Worm (Caenorhabditis elegans): ENCODE data around the gene dro-1.

Gene dro-1

DNA sequence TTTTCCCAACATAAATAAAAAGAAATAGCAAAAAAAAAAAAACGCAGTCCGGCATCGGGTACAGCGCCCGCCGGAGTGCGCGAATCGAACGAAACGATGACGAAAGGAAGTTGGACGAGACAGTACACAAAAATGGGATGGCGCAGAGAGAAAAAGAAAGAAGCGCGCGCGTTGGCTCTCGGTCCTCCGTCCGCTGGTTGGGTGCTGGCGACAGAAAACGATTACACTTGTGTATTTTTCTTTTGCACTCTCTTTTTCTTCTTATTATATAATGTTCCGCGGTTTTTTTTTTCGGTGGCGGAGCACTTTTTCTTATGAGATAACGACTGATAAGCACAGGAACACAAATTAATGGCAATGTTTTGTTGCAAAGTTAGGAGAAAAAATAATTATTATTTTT, 34.8 kb downstream of the dro-1 start (continued):
- TF ChIP-seq lin-13 (GFP tag; optimal IDR thresholded peaks at IDR 0.05) (no peak), ceh-20 (GFP tag; IDR thresholded peaks at IDR 0.05) (no peak), spr-3 (GFP tag; optimal IDR thresholded peaks at IDR 0.05) (no peak), pha-4 (GFP tag; IDR thresholded peaks at IDR 0.05) (peak; percentile 36; the same call in 1 of the 2 replicates), pha-4 (tag; optimal IDR thresholded peaks at IDR 0.05) (no peak), T26A8.4 (GFP tag; IDR thresholded peaks at IDR 0.05) (no peak)

ce11 chrIII:13378242-13378641, 35.8 kb downstream of the dro-1 start, which contains the start of gene T03F6.10:
T03F6.10 (minus strand) TSS chrIII:13378342.
- peak; percentile 44 for TF ChIP-seq aha-1 (tag)
- no peak for TF ChIP-seq dmd-8 (GFP tag; IDR thresholded peaks at IDR 0.05)
- TF ChIP-seq daf-8 (GFP tag; IDR thresholded peaks at IDR 0.05): no peak
- no peak for TF ChIP-seq egl-27 (tag; optimal IDR thresholded peaks at IDR 0.05)
- TF ChIP-seq madf-5 (GFP tag; IDR thresholded peaks at IDR 0.05): no peak

ce11 chrIII:13380196-13380595, 37.7 kb downstream of the dro-1 start, which contains the start of gene T03F6.6:
T03F6.6 (minus strand) TSS chrIII:13380296.
- TF ChIP-seq dmd-6 (GFP tag; IDR thresholded peaks at IDR 0.05) (no peak), D1046.2 (GFP tag; IDR thresholded peaks at IDR 0.05) (no peak), nhr-11 (tag; optimal IDR thresholded peaks at IDR 0.05) (no peak), mxl-3 (GFP tag; optimal IDR thresholded peaks at IDR 0.05) (no peak)

- TF ChIP-seq daf-16 (GFP tag; optimal IDR thresholded peaks at IDR 0.05) (no peak), daf-16 (tag; optimal IDR thresholded peaks at IDR 0.05) (no peak), dmd-9 (GFP tag; IDR thresholded peaks at IDR 0.05) (no peak), hlh-30 (tag; optimal IDR thresholded peaks at IDR 0.05; ENCODE audit: insufficient read depth) (no peak), php-3 (GFP tag; IDR thresholded peaks at IDR 0.05) (no peak), lir-3 (tag; optimal IDR thresholded peaks at IDR 0.05) (no peak), ZK337.2 (GFP tag; IDR thresholded peaks at IDR 0.05) (no peak), attf-4 (tag; optimal IDR thresholded peaks at IDR 0.05) (no peak), dpl-1 (GFP tag; optimal IDR thresholded peaks at IDR 0.05) (no peak), nhr-237 (tag; optimal IDR thresholded peaks at IDR 0.05) (no peak), arid-1 (GFP tag; conservative IDR thresholded peaks at IDR 0.05) (no peak), Y5F2A.4 (GFP tag; optimal IDR thresholded peaks at IDR 0.05) (no peak), unc-39 (tag; optimal IDR thresholded peaks at IDR 0.05) (no peak)
These were observed 38.4 kb downstream of the dro-1 start for ce11 chrIII:13380881-13381280.

DNA sequence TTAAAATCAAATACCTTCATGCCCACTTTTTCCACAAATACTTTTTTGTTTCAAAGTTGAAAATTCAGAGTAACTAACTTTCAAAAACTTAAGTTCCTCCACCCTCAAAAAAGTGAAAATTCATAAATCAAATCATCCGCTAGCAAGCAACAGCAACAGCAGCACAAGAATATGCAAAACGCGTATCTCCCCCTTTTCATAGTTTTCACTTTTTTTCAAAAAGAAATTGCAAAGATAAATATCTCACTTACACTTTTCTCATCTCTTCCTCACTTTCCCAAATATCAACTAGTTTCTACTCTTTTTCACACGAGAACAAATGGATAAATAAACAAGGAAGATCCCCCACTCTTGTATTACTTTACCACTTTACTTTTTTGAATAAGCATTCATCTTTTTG, 39.2 kb downstream of the dro-1 start:
- no peak for TF ChIP-seq dve-1 (tag; optimal IDR thresholded peaks at IDR 0.05; ENCODE audit: insufficient read depth)
- no peak for TF ChIP-seq gei-8 (GFP tag; optimal IDR thresholded peaks at IDR 0.05)
- no peak for TF ChIP-seq zip-2 (tag; optimal IDR thresholded peaks at IDR 0.05)
- TF ChIP-seq aha-1 (tag): no peak
- TF ChIP-seq lin-38 (GFP tag; IDR thresholded peaks at IDR 0.05): no peak
- TF ChIP-seq spr-3 (GFP tag; optimal IDR thresholded peaks at IDR 0.05): no peak
- no peak for TF ChIP-seq unc-62 (GFP tag; optimal IDR thresholded peaks at IDR 0.05 in 1 of 2)
- no peak for TF ChIP-seq unc-62 (tag; optimal IDR thresholded peaks at IDR 0.05)
- TF ChIP-seq ZK546.5 (tag; optimal IDR thresholded peaks at IDR 0.05): no peak
- TF ChIP-seq ceh-62 (tag; optimal IDR thresholded peaks at IDR 0.05): no peak
- no peak for TF ChIP-seq nhr-41 (GFP tag; IDR thresholded peaks at IDR 0.05)
- no peak for TF ChIP-seq zfp-3 (GFP tag; conservative IDR thresholded peaks at IDR 0.05)
- TF ChIP-seq F37D6.2 (tag; optimal IDR thresholded peaks at IDR 0.05): no peak
- no peak for TF ChIP-seq lim-7 (GFP tag; IDR thresholded peaks at IDR 0.05)
- TF ChIP-seq mep-1 (tag; optimal IDR thresholded peaks at IDR 0.05): no peak
- TF ChIP-seq mxl-2 (GFP tag; conservative IDR thresholded peaks at IDR 0.05): no peak
- TF ChIP-seq mxl-3 (GFP tag; optimal IDR thresholded peaks at IDR 0.05): no peak
- no peak for TF ChIP-seq php-3 (GFP tag; IDR thresholded peaks at IDR 0.05)
- no peak for TF ChIP-seq nhr-237 (tag; optimal IDR thresholded peaks at IDR 0.05)

Measured in whole organism, L4 larva.